Worm (Caenorhabditis elegans) whole organism, L4 larva: Measurements from ENCODE around the gene F58H1.5.

Experiments used
- F10B5.3 ChIP-seq: sonication (generic microtip); optimal IDR thresholded peaks from 2 replicates; lab custom pipeline; 2016; ENCODE audit warnings: mild to moderate bottlenecking, missing genetic modification characterization, missing compliant biosample characterization
- F26F4.8 ChIP-seq: fragments of 200-800 bp; sonication (Bioruptor generic); conservative IDR thresholded peaks from 2 replicates; pipeline ENCODE4 v1.3.6; 2022; ENCODE audit warnings: missing genetic modification characterization, missing compliant biosample characterization
- F49E8.2 ChIP-seq: sonication (generic microtip); optimal IDR thresholded peaks from 2 replicates; lab custom pipeline; 2016; ENCODE audit warnings: missing compliant biosample characterization, mild to moderate bottlenecking, missing genetic modification characterization, borderline replicate concordance
- R02D3.7 ChIP-seq: fragments of 150-350 bp; sonication (generic microtip); optimal IDR thresholded peaks from 3 replicates; lab custom pipeline; 2014; ENCODE audit warnings: missing biosample characterization, missing genetic modification characterization
- T20F7.1 ChIP-seq: fragments of 200-800 bp; sonication (Bioruptor generic); optimal IDR thresholded peaks from 2 replicates; lab custom pipeline; 2018; ENCODE audit warnings: mild to moderate bottlenecking, missing genetic modification characterization, missing compliant biosample characterization
- Y105C5A.15 ChIP-seq: fragments of 200-800 bp; sonication (Bioruptor generic); IDR thresholded peaks from 2 replicates; pipeline ENCODE4 v1.3.6; 2022; ENCODE audit warnings: missing genetic modification characterization, missing compliant biosample characterization
- Y48G9A.11 ChIP-seq: fragments of 200-800 bp; sonication (Bioruptor generic); IDR thresholded peaks from 2 replicates; pipeline ENCODE4 v1.3.6; 2022; ENCODE audit warnings: missing genetic modification reagents, missing genetic modification characterization, missing compliant biosample characterization
- ZK337.2 ChIP-seq: fragments of 200-800 bp; sonication (Bioruptor generic); IDR thresholded peaks from 2 replicates; pipeline ENCODE4 v1.3.6; 2022; ENCODE audit warnings: missing genetic modification reagents, missing genetic modification characterization, missing compliant biosample characterization
- aha-1 ChIP-seq: fragments of 150-350 bp; peaks from one replicate; lab custom pipeline; 2014; ENCODE audit warnings: missing biosample characterization, missing genetic modification characterization
- ceh-20 ChIP-seq: fragments of 200-800 bp; sonication (Bioruptor generic); IDR thresholded peaks from 2 replicates; pipeline ENCODE4 v1.3.6; 2022; ENCODE audit warnings: missing genetic modification reagents, missing genetic modification characterization, missing compliant biosample characterization
- cey-2 ChIP-seq: sonication (generic microtip); optimal IDR thresholded peaks from 3 replicates; lab custom pipeline; 2017; ENCODE audit warnings: missing genetic modification characterization, mild to moderate bottlenecking, missing compliant biosample characterization, antibody characterized with exemption, borderline replicate concordance; ENCODE audit not compliant: insufficient read depth
- dmd-9 ChIP-seq: fragments of 200-800 bp; sonication (Bioruptor generic); IDR thresholded peaks from 2 replicates; pipeline ENCODE4 v1.3.6; 2022; ENCODE audit warnings: missing genetic modification reagents, missing genetic modification characterization, missing compliant biosample characterization
- duxl-1 ChIP-seq: sonication (generic microtip); optimal IDR thresholded peaks from 2 replicates; lab custom pipeline; 2016; ENCODE audit warnings: mild to moderate bottlenecking, missing genetic modification characterization, moderate library complexity, missing compliant biosample characterization; ENCODE audit not compliant: poor library complexity
- fkh-10 ChIP-seq: fragments of 150-350 bp; optimal IDR thresholded peaks from 2 replicates; lab custom pipeline; 2014; ENCODE audit warnings: missing biosample characterization, missing genetic modification reagents, missing genetic modification characterization
- fos-1 ChIP-seq: fragments of 150-350 bp; optimal IDR thresholded peaks from 2 replicates; lab custom pipeline; 2014; ENCODE audit warnings: missing biosample characterization, missing genetic modification characterization
- lin-29 ChIP-seq: fragments of 200-800 bp; sonication (Bioruptor generic); IDR thresholded peaks from 2 replicates; pipeline ENCODE4 v1.3.6; 2022; ENCODE audit warnings: missing genetic modification reagents, missing genetic modification characterization, missing compliant biosample characterization
- lin-39 ChIP-seq: fragments of 150-350 bp; optimal IDR thresholded peaks from 2 replicates; lab custom pipeline; 2014; ENCODE audit warnings: missing biosample characterization, missing genetic modification reagents, missing genetic modification characterization
- lir-3 ChIP-seq: sonication (generic microtip); optimal IDR thresholded peaks from 2 replicates; lab custom pipeline; 2016; ENCODE audit warnings: mild to moderate bottlenecking, missing genetic modification characterization, missing compliant biosample characterization
- mdl-1 ChIP-seq, 2 experiments: fragments of 150-350 bp in 1 of 2; sonication (generic microtip) in 1 of 2; optimal IDR thresholded peaks; 2 replicates each; lab custom pipeline; 2014 to 2017; ENCODE audit warnings: missing biosample characterization in 2 of 2, missing genetic modification characterization in 2 of 2
- mep-1 ChIP-seq: fragments of 150-350 bp; sonication (generic microtip); optimal IDR thresholded peaks from 3 replicates; lab custom pipeline; 2014; ENCODE audit warnings: missing biosample characterization, missing genetic modification characterization
- mxl-3 ChIP-seq: fragments of 200-800 bp; sonication (Bioruptor generic); optimal IDR thresholded peaks from 2 replicates; lab custom pipeline; 2018; ENCODE audit warnings: mild to moderate bottlenecking, missing genetic modification characterization, missing compliant biosample characterization
- nhr-11 ChIP-seq: fragments of 150-350 bp; optimal IDR thresholded peaks from 2 replicates; lab custom pipeline; 2014; ENCODE audit warnings: missing biosample characterization, missing genetic modification characterization
- nhr-25 ChIP-seq: sonication (generic microtip); optimal IDR thresholded peaks from 2 replicates; lab custom pipeline; 2017; ENCODE audit warnings: missing genetic modification characterization, mild to moderate bottlenecking, missing compliant biosample characterization, antibody characterized with exemption, moderate library complexity, borderline replicate concordance; ENCODE audit not compliant: insufficient read depth
- nhr-6 ChIP-seq: fragments of 150-350 bp; optimal IDR thresholded peaks from 2 replicates; lab custom pipeline; 2014; ENCODE audit warnings: missing biosample characterization, missing genetic modification characterization
- nhr-76 ChIP-seq: fragments of 150-350 bp; optimal IDR thresholded peaks from 2 replicates; lab custom pipeline; 2014; ENCODE audit warnings: missing biosample characterization, missing genetic modification characterization
- sdz-12 ChIP-seq: fragments of 200-800 bp; sonication (Bioruptor generic); optimal IDR thresholded peaks from 2 replicates; lab custom pipeline; 2018; ENCODE audit warnings: mild to moderate bottlenecking, missing genetic modification characterization, missing compliant biosample characterization
- skn-1 ChIP-seq: fragments of 150-350 bp; optimal IDR thresholded peaks from 2 replicates; lab custom pipeline; 2014; ENCODE audit warnings: missing biosample characterization, missing genetic modification characterization
- snpc-1.2 ChIP-seq: fragments of 200-800 bp; sonication (Bioruptor generic); IDR thresholded peaks from 2 replicates; pipeline ENCODE4 v1.3.6; 2022; ENCODE audit warnings: missing genetic modification reagents, missing genetic modification characterization, missing compliant biosample characterization
- snpc-4 ChIP-seq: fragments of 150-350 bp; optimal IDR thresholded peaks from 2 replicates; lab custom pipeline; 2014; ENCODE audit warnings: missing biosample characterization, missing genetic modification characterization
- spr-1 ChIP-seq: sonication (generic microtip); optimal IDR thresholded peaks from 2 replicates; lab custom pipeline; 2016; ENCODE audit warnings: mild to moderate bottlenecking, missing genetic modification characterization, missing compliant biosample characterization
- tra-1 ChIP-seq: fragments of 200-800 bp; sonication (Bioruptor generic); IDR thresholded peaks from 2 replicates; pipeline ENCODE4 v1.3.6; 2022; ENCODE audit warnings: missing genetic modification reagents, missing genetic modification characterization, missing compliant biosample characterization
- unc-39 ChIP-seq: sonication (generic microtip); optimal IDR thresholded peaks from 2 replicates; lab custom pipeline; 2017; ENCODE audit warnings: missing biosample characterization, missing genetic modification characterization
- vab-7 ChIP-seq: fragments of 200-800 bp; sonication (Bioruptor generic); IDR thresholded peaks from 2 replicates; pipeline ENCODE4 v1.3.6; 2022; ENCODE audit warnings: missing genetic modification reagents, missing genetic modification characterization, missing compliant biosample characterization
- zag-1 ChIP-seq: fragments of 150-350 bp; optimal IDR thresholded peaks from 2 replicates; lab custom pipeline; 2014; ENCODE audit warnings: missing biosample characterization, missing genetic modification characterization
- zfp-2 ChIP-seq: sonication (generic microtip); optimal IDR thresholded peaks from 2 replicates; lab custom pipeline; 2016; ENCODE audit warnings: mild to moderate bottlenecking, missing genetic modification characterization, missing compliant biosample characterization
- zip-11 ChIP-seq: fragments of 200-800 bp; sonication (Bioruptor generic); IDR thresholded peaks from 2 replicates; pipeline ENCODE4 v1.3.6; 2022; ENCODE audit warnings: missing genetic modification characterization, missing compliant biosample characterization
- ztf-11 ChIP-seq: fragments of 150-350 bp; optimal IDR thresholded peaks from 2 replicates; lab custom pipeline; 2014; ENCODE audit warnings: missing biosample characterization, missing genetic modification characterization

Gene F58H1.5

ce11 chrV:11945429-11945828, 12.8 kb upstream of the F58H1.5 start:
- TF ChIP-seq dmd-9 (GFP tag; lab: Robert Waterston, UW) (no peak), Y48G9A.11 (GFP tag; lab: Robert Waterston, UW) (no peak), ceh-20 (no peak), lin-29 (GFP tag; lab: Robert Waterston, UW) (no peak), unc-39 (tag; lab: Kevin White, UChicago) (no peak), tra-1 (no peak), aha-1 (tag; lab: Kevin White, UChicago) (peak; percentile 94), ztf-11 (tag; lab: Kevin White, UChicago) (no peak)
- TF ChIP-seq, all 104 proteins: peak for 1

DNA sequence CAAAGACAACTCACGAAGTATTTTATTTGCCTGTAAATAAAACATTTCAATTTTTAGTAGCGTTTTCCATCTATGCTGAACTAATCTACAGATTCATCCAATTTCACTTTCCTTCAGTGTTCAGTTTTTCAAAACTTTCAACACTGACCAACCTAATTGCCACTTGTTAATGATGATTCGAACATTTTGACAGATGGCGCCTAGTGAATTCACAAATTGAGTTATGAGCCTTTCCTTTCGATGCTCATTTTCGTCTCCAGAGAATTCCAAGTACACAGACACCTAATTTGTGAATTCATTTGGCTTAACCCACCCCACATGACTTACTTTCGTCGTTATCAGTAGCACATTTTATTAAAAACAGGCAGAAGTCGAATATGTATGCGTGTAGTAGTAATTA, 11.4 kb upstream of the F58H1.5 start:
- TF ChIP-seq mdl-1 (tag; optimal IDR thresholded peaks at IDR 0.05; lab: Kevin White, UChicago) (no peak), nhr-6 (tag; lab: Kevin White, UChicago) (no peak), unc-39 (tag; lab: Kevin White, UChicago) (no peak), aha-1 (tag; lab: Kevin White, UChicago) (no peak), zfp-2 (no peak), spr-1 (tag; lab: Kevin White, UChicago) (no peak), duxl-1 (tag; lab: Kevin White, UChicago) (no peak), vab-7 (GFP tag; lab: Robert Waterston, UW) (no peak), F10B5.3 (no peak), lin-39 (tag; lab: Kevin White, UChicago) (no peak), snpc-1.2 (no peak), F26F4.8 (GFP tag; lab: Robert Waterston, UW) (no peak), nhr-25 (tag; lab: Kevin White, UChicago) (no peak), sdz-12 (GFP tag; lab: Kevin White, UChicago) (no peak), cey-2 (tag; lab: Kevin White, UChicago) (no peak), T20F7.1 (GFP tag; lab: Kevin White, UChicago) (no peak), mxl-3 (GFP tag; lab: Kevin White, UChicago) (no peak), zag-1 (tag; lab: Kevin White, UChicago) (no peak)

ce11 chrV:11947414-11947954, 10.7 kb upstream of the F58H1.5 start:
- no peak for TF ChIP-seq sdz-12 (GFP tag; lab: Kevin White, UChicago)
- no peak for TF ChIP-seq lir-3 (tag; lab: Kevin White, UChicago)
- no peak for TF ChIP-seq lin-39 (tag; lab: Kevin White, UChicago)
- TF ChIP-seq skn-1 (tag; lab: Kevin White, UChicago), result no peak
- no peak for TF ChIP-seq F49E8.2
- no peak for TF ChIP-seq mep-1 (tag; lab: Kevin White, UChicago)
- TF ChIP-seq fkh-10 (GFP tag; lab: Kevin White, UChicago), result no peak

- TF ChIP-seq snpc-4 (tag; lab: Kevin White, UChicago), result no peak
- TF ChIP-seq F49E8.2, result no peak
- no peak for TF ChIP-seq zip-11 (GFP tag; lab: Robert Waterston, UW)
- TF ChIP-seq nhr-11 (tag; lab: Kevin White, UChicago), result no peak
- no peak for TF ChIP-seq F26F4.8 (GFP tag; lab: Robert Waterston, UW)
- TF ChIP-seq R02D3.7, result no peak
- no peak for TF ChIP-seq T20F7.1 (GFP tag; lab: Kevin White, UChicago)
- no peak for TF ChIP-seq mep-1 (tag; lab: Kevin White, UChicago)
- TF ChIP-seq nhr-76 (tag; lab: Kevin White, UChicago), result no peak
- TF ChIP-seq Y105C5A.15, result no peak
- no peak for TF ChIP-seq ZK337.2
- no peak for TF ChIP-seq nhr-6 (tag; lab: Kevin White, UChicago)
- no peak for TF ChIP-seq fos-1 (tag; lab: Kevin White, UChicago)
These were observed 9.6 kb upstream of the F58H1.5 start for ce11 chrV:11948581-11948980.
